Fruit fly (Drosophila melanogaster) S2 (cell line): ENCODE results near the gene inaE.

ENCODE experiments used
- CG8478 ChIP-seq: fragments of >200 bp; optimal IDR thresholded peaks from 2 replicates; lab custom pipeline; 2018
- CTCF ChIP-seq, 2 experiments: fragments of >200 bp; optimal IDR thresholded peaks; 2 replicates each; lab custom pipeline; 2018

DNA sequence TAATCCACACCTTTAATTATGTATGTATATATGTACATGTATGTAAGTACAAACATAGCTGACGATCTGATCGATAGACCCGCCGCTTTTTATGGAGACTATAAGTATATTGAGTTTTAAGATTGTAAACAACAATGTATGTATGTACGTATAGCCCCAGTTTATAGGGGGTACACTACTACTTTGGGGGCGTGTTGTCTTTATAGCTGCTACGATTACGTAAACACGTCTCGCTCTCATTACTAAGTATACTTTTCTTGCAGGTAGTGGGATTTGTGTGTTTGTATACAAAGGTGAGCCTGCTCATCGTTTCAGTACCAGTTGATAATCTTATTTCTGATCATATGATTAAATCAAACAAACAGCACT lies 33.7 kb upstream of the inaE start:
- TF ChIP-seq CG8478 (no peak), CTCF (optimal IDR thresholded peaks at IDR 0.05; lab: Kevin White, UChicago) (no peak)
